Fruit fly (Drosophila melanogaster) whole organism, embryonic: Measurements from ENCODE around the gene TwdlX.

Experiments
- BtbVII ChIP-seq: fragments of 200-800 bp; sonication (Bioruptor generic); optimal IDR thresholded peaks from 3 replicates; lab custom pipeline; 2017; ENCODE audit warnings: missing biosample characterization, mild to moderate bottlenecking, missing genetic modification characterization
- CG1024 ChIP-seq: fragments of 200-800 bp; sonication (Bioruptor generic); IDR thresholded peaks from 2 replicates; pipeline ENCODE4 v1.3.6; 2022; ENCODE audit warnings: missing biosample characterization, missing genetic modification characterization
- CG10462 ChIP-seq: fragments of 200-800 bp; sonication (Bioruptor generic); optimal IDR thresholded peaks from 2 replicates; lab custom pipeline; 2016; ENCODE audit warnings: missing biosample characterization, missing genetic modification characterization
- CG11247 ChIP-seq: fragments of 200-800 bp; sonication (Bioruptor generic); IDR thresholded peaks from 2 replicates; pipeline ENCODE4 v1.3.6; 2022; ENCODE audit warnings: missing biosample characterization, missing genetic modification characterization
- CG12299 ChIP-seq: fragments of 200-800 bp; sonication (Bioruptor generic); optimal IDR thresholded peaks from 2 replicates; lab custom pipeline; 2018; ENCODE audit warnings: missing biosample characterization, mild to moderate bottlenecking, missing genetic modification characterization
- CG12391 ChIP-seq: fragments of 200-800 bp; sonication (Bioruptor generic); optimal IDR thresholded peaks from 3 replicates; lab custom pipeline; 2018; ENCODE audit warnings: missing biosample characterization, mild to moderate bottlenecking, missing genetic modification characterization, moderate library complexity
- CG12769 ChIP-seq: fragments of 200-800 bp; sonication (Bioruptor generic); optimal IDR thresholded peaks from 2 replicates; lab custom pipeline; 2019; ENCODE audit warnings: missing biosample characterization, mild to moderate bottlenecking, missing genetic modification characterization, moderate library complexity
- CG12942 ChIP-seq: fragments of 200-800 bp; sonication (Bioruptor generic); optimal IDR thresholded peaks from 3 replicates; lab custom pipeline; 2016; ENCODE audit warnings: missing biosample characterization, missing genetic modification characterization
- CG13296 ChIP-seq: fragments of 200-800 bp; sonication (Bioruptor generic); optimal IDR thresholded peaks from 3 replicates; lab custom pipeline; 2018; ENCODE audit warnings: missing biosample characterization, mild to moderate bottlenecking, missing genetic modification characterization
- CG13894 ChIP-seq: fragments of 200-800 bp; sonication (Bioruptor generic); optimal IDR thresholded peaks from 3 replicates; lab custom pipeline; 2018; ENCODE audit warnings: missing biosample characterization, mild to moderate bottlenecking, missing genetic modification characterization, moderate library complexity
- CG17359 ChIP-seq: fragments of 200-800 bp; sonication (Bioruptor generic); optimal IDR thresholded peaks from 3 replicates; lab custom pipeline; 2018; ENCODE audit warnings: missing biosample characterization, mild to moderate bottlenecking, missing genetic modification characterization, moderate library complexity
- CG17361 ChIP-seq: fragments of 200-800 bp; sonication (Bioruptor generic); IDR thresholded peaks from 3 replicates; pipeline ENCODE4 v1.3.6; 2022; ENCODE audit warnings: missing biosample characterization, missing genetic modification characterization
- CG17829 ChIP-seq: fragments of 200-800 bp; optimal IDR thresholded peaks from 2 replicates; lab custom pipeline; 2019; ENCODE audit warnings: missing biosample characterization, mild to moderate bottlenecking, missing genetic modification characterization, moderate library complexity
- CG18619 ChIP-seq: fragments of 200-800 bp; sonication (Bioruptor generic); optimal IDR thresholded peaks from 3 replicates; lab custom pipeline; 2017; ENCODE audit warnings: missing biosample characterization, mild to moderate bottlenecking, missing genetic modification characterization
- CG30020 ChIP-seq: fragments of 200-800 bp; optimal IDR thresholded peaks from 2 replicates; lab custom pipeline; 2019; ENCODE audit warnings: missing biosample characterization, mild to moderate bottlenecking, missing genetic modification characterization, moderate library complexity
- CG31441 ChIP-seq: fragments of 200-800 bp; sonication (Bioruptor generic); IDR thresholded peaks from 2 replicates; pipeline ENCODE4 v1.3.6; 2022; ENCODE audit warnings: missing biosample characterization, missing genetic modification characterization
- CG42726 ChIP-seq: fragments of 200-800 bp; sonication (Bioruptor generic); IDR thresholded peaks from 2 replicates; pipeline ENCODE4 v1.3.6; 2022; ENCODE audit warnings: missing biosample characterization, missing genetic modification characterization; ENCODE audit not compliant: partially characterized antibody
- CG4730 ChIP-seq: fragments of 200-800 bp; sonication (Bioruptor generic); IDR thresholded peaks from 2 replicates; pipeline ENCODE4 v1.3.6; 2022; ENCODE audit warnings: missing biosample characterization, missing genetic modification characterization
- CG7372 ChIP-seq: fragments of 200-800 bp; sonication (Bioruptor generic); IDR thresholded peaks from 2 replicates; pipeline ENCODE4 v1.3.6; 2022; ENCODE audit warnings: missing biosample characterization, missing genetic modification characterization
- CG7556 ChIP-seq: fragments of 200-800 bp; sonication (Bioruptor generic); optimal IDR thresholded peaks from 2 replicates; lab custom pipeline; 2017; ENCODE audit warnings: missing biosample characterization, mild to moderate bottlenecking, missing genetic modification characterization
- CG8944 ChIP-seq: fragments of 200-800 bp; sonication (Bioruptor generic); optimal IDR thresholded peaks from 3 replicates; lab custom pipeline; 2016; ENCODE audit warnings: missing biosample characterization, missing genetic modification characterization
- Dll ChIP-seq: fragments of 200-800 bp; sonication (Bioruptor generic); IDR thresholded peaks from 4 replicates; pipeline ENCODE4 v1.3.6; 2022; ENCODE audit warnings: missing biosample characterization, missing genetic modification characterization; ENCODE audit not compliant: partially characterized antibody
- Drgx ChIP-seq: fragments of 200-800 bp; sonication (Bioruptor generic); IDR thresholded peaks from 2 replicates; pipeline ENCODE4 v1.3.6; 2022; ENCODE audit warnings: missing biosample characterization, missing genetic modification characterization
- GATAe ChIP-seq: fragments of 200-800 bp; sonication (Bioruptor generic); conservative IDR thresholded peaks from 2 replicates; pipeline ENCODE4 v1.3.6; 2022; ENCODE audit warnings: missing biosample characterization, missing genetic modification characterization
- Gug ChIP-seq: fragments of 200-800 bp; sonication (Bioruptor generic); IDR thresholded peaks from 4 replicates; pipeline ENCODE4 v1.3.6; 2022; ENCODE audit warnings: missing biosample characterization, missing genetic modification characterization
- Hand ChIP-seq: fragments of 200-800 bp; sonication (Bioruptor generic); optimal IDR thresholded peaks from 2 replicates; lab custom pipeline; 2017; ENCODE audit warnings: mild to moderate bottlenecking, missing biosample characterization, missing genetic modification reagents, missing genetic modification characterization
- Hr51 ChIP-seq, 2 experiments: fragments of 200-800 bp; sonication (Bioruptor generic); optimal IDR thresholded peaks; 2 replicates in 1 of 2; 3 replicates in 1 of 2; lab custom pipeline; 2016 to 2018; ENCODE audit warnings: missing biosample characterization in 2 of 2, missing genetic modification characterization in 2 of 2, mild to moderate bottlenecking in 1 of 2, moderate library complexity in 1 of 2
- NK7.1 ChIP-seq: fragments of 200-800 bp; sonication (Bioruptor generic); optimal IDR thresholded peaks from 3 replicates; lab custom pipeline; 2016; ENCODE audit warnings: missing biosample characterization, missing genetic modification characterization
- bowl ChIP-seq: fragments of 200-800 bp; sonication (Bioruptor generic); IDR thresholded peaks from 2 replicates; pipeline ENCODE4 v1.3.6; 2022; ENCODE audit warnings: missing biosample characterization, missing genetic modification characterization
- cas ChIP-seq: fragments of 200-800 bp; sonication (Bioruptor generic); IDR thresholded peaks from 2 replicates; pipeline ENCODE4 v1.3.6; 2022; ENCODE audit warnings: missing biosample characterization, missing genetic modification characterization
- cwo ChIP-seq: fragments of 200-800 bp; sonication (Bioruptor generic); optimal IDR thresholded peaks from 3 replicates; lab custom pipeline; 2017; ENCODE audit warnings: missing biosample characterization, missing genetic modification characterization, mild to moderate bottlenecking, moderate library complexity, missing genetic modification reagents
- dmrt99B ChIP-seq: fragments of 200-800 bp; sonication (Bioruptor generic); optimal IDR thresholded peaks from 2 replicates; lab custom pipeline; 2018; ENCODE audit warnings: missing biosample characterization, mild to moderate bottlenecking, missing genetic modification characterization, moderate library complexity
- fd64A ChIP-seq: fragments of 200-800 bp; sonication (Bioruptor generic); optimal IDR thresholded peaks from 3 replicates; lab custom pipeline; 2018; ENCODE audit warnings: missing biosample characterization, mild to moderate bottlenecking, missing genetic modification characterization
- gce ChIP-seq: fragments of 200-800 bp; sonication (Bioruptor generic); IDR thresholded peaks from 3 replicates; pipeline ENCODE4 v1.3.6; 2022; ENCODE audit warnings: missing biosample characterization, missing genetic modification characterization
- lmd ChIP-seq: fragments of 200-800 bp; sonication (Bioruptor generic); IDR thresholded peaks from 2 replicates; pipeline ENCODE4 v1.3.6; 2022; ENCODE audit warnings: missing biosample characterization, missing genetic modification characterization
- lola ChIP-seq, 3 experiments: fragments of >200 bp in 2 of 3; fragments of 200-800 bp in 1 of 3; sonication (Bioruptor generic) in 1 of 3; optimal IDR thresholded peaks; 2 replicates each; lab custom pipeline; 2017 to 2019; ENCODE audit warnings: missing biosample characterization in 3 of 3, missing genetic modification characterization in 3 of 3, mild to moderate bottlenecking in 1 of 3, moderate library complexity in 1 of 3
- lov ChIP-seq, 2 experiments: fragments of 200-800 bp in 1 of 2; fragments of >200 bp in 1 of 2; sonication (Bioruptor generic) in 1 of 2; IDR thresholded peaks in 1 of 2; optimal IDR thresholded peaks in 1 of 2; 2 replicates in 1 of 2; 3 replicates in 1 of 2; pipeline versions ENCODE4 v1.3.6 to Lab custom; 2017 to 2022; ENCODE audit warnings: missing biosample characterization in 1 of 2, missing genetic modification characterization in 1 of 2
- pan ChIP-seq, 4 experiments: fragments of >200 bp in 3 of 4; fragments of 200-800 bp in 1 of 4; sonication (Bioruptor generic) in 1 of 4; optimal IDR thresholded peaks in 3 of 4; IDR thresholded peaks in 1 of 4; 2 replicates each; pipeline versions ENCODE4 v1.3.6 to Lab custom; 2017 to 2022; ENCODE audit warnings: missing biosample characterization in 2 of 4, missing genetic modification characterization in 2 of 4, mixed read lengths in 1 of 4
- pb ChIP-seq: fragments of 200-800 bp; sonication (Bioruptor generic); optimal IDR thresholded peaks from 3 replicates; lab custom pipeline; 2016; ENCODE audit warnings: missing biosample characterization, missing genetic modification characterization
- phol ChIP-seq: fragments of 200-800 bp; sonication (Bioruptor generic); optimal IDR thresholded peaks from 3 replicates; lab custom pipeline; 2018; ENCODE audit warnings: missing biosample characterization, mild to moderate bottlenecking, missing genetic modification characterization, moderate library complexity
- pita ChIP-seq: fragments of 200-800 bp; sonication (Bioruptor generic); optimal IDR thresholded peaks from 2 replicates; lab custom pipeline; 2017; ENCODE audit warnings: missing biosample characterization, mild to moderate bottlenecking, missing genetic modification characterization
- sima ChIP-seq: fragments of 200-800 bp; sonication (Bioruptor generic); optimal IDR thresholded peaks from 2 replicates; lab custom pipeline; 2016; ENCODE audit warnings: missing biosample characterization, missing genetic modification characterization
- sqz ChIP-seq: fragments of 200-800 bp; sonication (Bioruptor generic); optimal IDR thresholded peaks from 3 replicates; lab custom pipeline; 2018; ENCODE audit warnings: missing biosample characterization, mild to moderate bottlenecking, missing genetic modification characterization
- stc ChIP-seq: fragments of 200-800 bp; sonication (Bioruptor generic); IDR thresholded peaks from 2 replicates; pipeline ENCODE4 v1.3.6; 2022; ENCODE audit warnings: missing biosample characterization, missing genetic modification characterization
- wek ChIP-seq: fragments of 200-800 bp; sonication (Bioruptor generic); optimal IDR thresholded peaks from 3 replicates; lab custom pipeline; 2018; ENCODE audit warnings: missing biosample characterization, mild to moderate bottlenecking, missing genetic modification characterization, moderate library complexity
- yki ChIP-seq: fragments of >200 bp; optimal IDR thresholded peaks from 3 replicates; lab custom pipeline; 2018

The TwdlX gene

DNA sequence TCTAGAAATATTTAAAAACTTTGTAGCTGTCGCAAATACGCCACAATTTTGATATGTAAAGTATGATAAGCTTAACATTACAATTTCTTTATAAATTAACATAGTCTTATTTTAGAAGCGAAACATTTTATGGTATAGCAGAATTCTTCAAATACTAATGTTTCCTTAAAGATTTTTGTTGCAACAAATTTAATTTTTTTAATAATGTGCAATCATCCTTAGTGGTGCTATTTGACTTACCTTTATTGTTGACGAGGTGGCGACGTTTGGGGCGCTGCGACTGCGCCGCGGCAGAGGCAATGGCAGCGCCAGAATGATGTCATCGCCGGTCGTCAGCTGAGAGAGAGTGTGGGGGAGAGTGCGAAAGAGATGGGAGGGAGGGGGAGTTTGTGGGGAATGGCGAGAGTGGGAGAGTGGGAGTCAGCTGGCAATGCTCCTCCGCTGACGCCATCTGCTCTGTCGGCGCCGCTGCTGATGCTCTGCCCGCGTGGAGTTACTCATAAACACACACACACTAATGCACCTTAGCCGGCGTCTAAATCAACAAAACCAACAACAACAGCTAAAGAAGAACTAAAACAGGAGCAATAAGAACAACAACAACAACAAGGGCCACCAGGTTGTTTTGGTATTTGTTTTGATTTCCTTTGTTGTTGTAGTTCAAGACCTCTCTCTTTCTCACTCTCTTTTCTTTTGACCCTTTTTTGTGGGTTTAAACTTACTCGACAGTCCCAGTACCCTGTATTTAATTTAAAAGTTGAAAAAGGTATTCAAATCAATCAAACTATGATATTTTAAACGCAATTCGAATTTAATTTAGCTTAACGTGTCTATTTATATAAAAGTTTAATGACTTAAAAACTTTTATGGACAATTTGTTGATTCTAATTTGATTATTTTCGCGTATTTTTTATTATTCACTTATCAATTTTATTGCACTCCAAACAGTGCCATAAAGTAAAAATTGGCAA is 7.4 kb upstream of the TwdlX start (continued):
- TF ChIP-seq Hand (GFP tag; lab: Kevin White, UChicago) = peak; percentile 56
- no peak for TF ChIP-seq pb (GFP tag; lab: Kevin White, UChicago)
- no peak for TF ChIP-seq bowl (GFP tag; lab: Robert Waterston, UW)
- peak; percentile 8 for TF ChIP-seq wek
- TF ChIP-seq GATAe (GFP tag; lab: Robert Waterston, UW) = no peak
- no peak for TF ChIP-seq CG42726 (GFP tag; lab: Robert Waterston, UW)
- peak; percentile 82 for TF ChIP-seq lmd (GFP tag; lab: Robert Waterston, UW)
- peak; percentile 24 for TF ChIP-seq cwo (GFP tag; lab: Kevin White, UChicago)
- no peak for TF ChIP-seq pan (optimal IDR thresholded peaks at IDR 0.05; lab: Kevin White, UChicago)
- peak in 1 of 2 experiments; percentile 53 for TF ChIP-seq pan (GFP tag; optimal IDR thresholded peaks at IDR 0.05 in 1 of 2, IDR thresholded peaks at IDR 0.05 in 1 of 2)
- peak; percentile 59 for TF ChIP-seq stc (GFP tag; lab: Robert Waterston, UW)
- no peak for TF ChIP-seq yki
- no peak for TF ChIP-seq CG7372
- peak; percentile 64 for TF ChIP-seq BtbVII
- TF ChIP-seq sima (GFP tag; lab: Kevin White, UChicago) = no peak
- TF ChIP-seq pita (GFP tag; lab: Kevin White, UChicago) = no peak
- TF ChIP-seq CG13296 (GFP tag; lab: Kevin White, UChicago) = peak; percentile 54
- TF ChIP-seq lola (GFP tag; optimal IDR thresholded peaks at IDR 0.05; lab: Kevin White, UChicago) = peak in 1 of 3 experiments; percentile 71
- no peak for TF ChIP-seq sqz (GFP tag; lab: Kevin White, UChicago)
- TF ChIP-seq CG17361 (GFP tag; lab: Robert Waterston, UW) = peak; percentile 76; the same call in 2 of the 3 replicates
- TF ChIP-seq Hr51 (GFP tag; optimal IDR thresholded peaks at IDR 0.05; lab: Kevin White, UChicago) = peak in 1 of 2 experiments; percentile 89
- no peak for TF ChIP-seq CG13894 (tag; lab: Kevin White, UChicago)
- TF ChIP-seq dmrt99B (tag; lab: Kevin White, UChicago) = peak; percentile 71
- TF ChIP-seq CG12769 (tag; lab: Kevin White, UChicago) = peak; percentile 38
- TF ChIP-seq fd64A (GFP tag; lab: Kevin White, UChicago) = no peak
- TF ChIP-seq CG17829 (tag; lab: Kevin White, UChicago) = peak; percentile 66
- TF ChIP-seq CG10462 (GFP tag; lab: Kevin White, UChicago) = peak; percentile 33
- TF ChIP-seq CG4730 = peak; percentile 26; the same call in 1 of the 2 replicates
- peak; percentile 61; the same call in 1 of the 2 replicates for TF ChIP-seq Drgx
- peak; percentile 32 for TF ChIP-seq CG8944 (GFP tag; lab: Kevin White, UChicago)
- TF ChIP-seq gce = no peak
- TF ChIP-seq CG17359 (tag; lab: Kevin White, UChicago) = peak; percentile 45
- TF ChIP-seq phol (tag; lab: Kevin White, UChicago) = peak; percentile 62
- no peak for TF ChIP-seq CG30020
- TF ChIP-seq CG12942 (GFP tag; lab: Kevin White, UChicago) = peak; percentile 27
- TF ChIP-seq CG31441 (GFP tag; lab: Robert Waterston, UW) = peak; percentile 83
- TF ChIP-seq Dll (GFP tag; lab: Robert Waterston, UW) = no peak
- no peak for TF ChIP-seq CG11247 (GFP tag; lab: Robert Waterston, UW)
- 0 out of 2 replicates have a peak, but pooled peaks have one; percentile 10 for TF ChIP-seq CG1024 (GFP tag; lab: Robert Waterston, UW)
- TF ChIP-seq cas (GFP tag; lab: Robert Waterston, UW) = no peak
- TF ChIP-seq NK7.1 (GFP tag; lab: Kevin White, UChicago) = no peak
- no peak for TF ChIP-seq lov (optimal IDR thresholded peaks at IDR 0.05; lab: Kevin White, UChicago)
- no peak for TF ChIP-seq lov (GFP tag; IDR thresholded peaks at IDR 0.05; lab: Robert Waterston, UW)
- peak; percentile 83 for TF ChIP-seq CG12391
- peak; percentile 88 for TF ChIP-seq CG7556 (GFP tag; lab: Kevin White, UChicago)
- peak; percentile 12; the same call in 1 of the 4 replicates for TF ChIP-seq Gug (GFP tag; lab: Robert Waterston, UW)
- TF ChIP-seq CG12299 (tag; lab: Kevin White, UChicago) = peak; percentile 73
- TF ChIP-seq CG18619 (GFP tag; lab: Kevin White, UChicago) = peak; percentile 81
